Fruit fly (Drosophila melanogaster): ENCODE data around the gene ValRS-m.

The ValRS-m gene

DNA sequence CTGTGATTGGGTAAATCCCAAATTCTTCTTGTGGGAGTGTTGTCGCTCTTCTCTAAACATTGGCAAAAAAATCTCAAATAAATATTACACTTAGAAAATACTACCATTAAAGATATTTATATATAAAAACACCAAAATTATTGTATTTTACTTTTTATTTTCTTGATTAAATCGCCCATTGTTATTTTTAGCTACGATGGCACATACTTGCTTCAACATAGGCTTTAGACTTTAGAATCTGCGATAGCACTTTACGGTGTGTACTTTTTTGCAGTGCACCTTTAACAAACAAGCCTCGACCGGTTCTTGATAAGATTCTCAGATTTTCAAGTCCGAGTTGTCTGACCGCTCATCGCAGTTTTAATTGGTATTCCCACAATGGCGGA lies 9.9 kb downstream of the ValRS-m start, which contains the start of gene GNBP3:
GNBP3 (plus strand) TSS at position 374 of the 386 bp plus-strand sequence.
- TF ChIP-seq brk (GFP tag; optimal IDR thresholded peaks at IDR 0.05) (no peak), woc (GFP tag; optimal IDR thresholded peaks at IDR 0.05) (no peak), Hnf4 (GFP tag; optimal IDR thresholded peaks at IDR 0.05) (no peak), Rel (GFP tag; optimal IDR thresholded peaks at IDR 0.05) (peak; percentile 93), Rel (tag; optimal IDR thresholded peaks at IDR 0.05) (peak; percentile 96), tai (GFP tag; optimal IDR thresholded peaks at IDR 0.05) (no peak), br (GFP tag; optimal IDR thresholded peaks at IDR 0.05) (peak; percentile 91), N (GFP tag; optimal IDR thresholded peaks at IDR 0.05) (no peak), fru (GFP tag; optimal IDR thresholded peaks at IDR 0.05) (peak; percentile 60), psq (GFP tag; optimal IDR thresholded peaks at IDR 0.05) (peak; percentile 84), CrebA (GFP tag; optimal IDR thresholded peaks at IDR 0.05; ENCODE audit: borderline replicate concordance) (no peak), Dif (GFP tag; optimal IDR thresholded peaks at IDR 0.05; ENCODE audit: partially characterized antibody) (peak; percentile 46), sage (GFP tag; optimal IDR thresholded peaks at IDR 0.05) (peak; percentile 96), Hr78 (GFP tag; optimal IDR thresholded peaks at IDR 0.05) (no peak), Vsx2 (GFP tag; optimal IDR thresholded peaks at IDR 0.05; ENCODE audit: partially characterized antibody) (peak; percentile 42), h (GFP tag; optimal IDR thresholded peaks at IDR 0.05) (peak; percentile 95), Mio (GFP tag; optimal IDR thresholded peaks at IDR 0.05) (no peak), GATAd (GFP tag; optimal IDR thresholded peaks at IDR 0.05) (peak; percentile 3), rgr (GFP tag; optimal IDR thresholded peaks at IDR 0.05) (peak; percentile 95), dsf (GFP tag; optimal IDR thresholded peaks at IDR 0.05; ENCODE audit: borderline replicate concordance) (no peak), Sp1 (GFP tag; optimal IDR thresholded peaks at IDR 0.05) (peak; percentile 96), foxo (GFP tag; optimal IDR thresholded peaks at IDR 0.05) (peak in 1 of 2 experiments; percentile 96), usp (GFP tag; optimal IDR thresholded peaks at IDR 0.05) (no peak), jim (GFP tag; optimal IDR thresholded peaks at IDR 0.05) (peak; percentile 10), Abd-B (GFP tag; optimal IDR thresholded peaks at IDR 0.05) (no peak), sv (GFP tag; optimal IDR thresholded peaks at IDR 0.05) (no peak), OdsH (GFP tag; optimal IDR thresholded peaks at IDR 0.05) (peak; percentile 92), Hr83 (GFP tag; optimal IDR thresholded peaks at IDR 0.05; ENCODE audit: poor library complexity, severe bottlenecking) (peak; percentile 48), Jra (GFP tag; optimal IDR thresholded peaks at IDR 0.05) (no peak), CG9705 (GFP tag; optimal IDR thresholded peaks at IDR 0.05) (peak; percentile 79), dmrt93B (GFP tag; optimal IDR thresholded peaks at IDR 0.05) (peak; percentile 86), pan (optimal IDR thresholded peaks at IDR 0.05) (no peak), ey (GFP tag; optimal IDR thresholded peaks at IDR 0.05) (peak; percentile 83), HLH106 (tag; optimal IDR thresholded peaks at IDR 0.05) (peak; percentile 93), dl (GFP tag; optimal IDR thresholded peaks at IDR 0.05; ENCODE audit: insufficient read depth in 1 of 2, partially characterized antibody in 2 of 2) (no peak), CG32264 (GFP tag; optimal IDR thresholded peaks at IDR 0.05) (peak; percentile 72), Dfd (GFP tag; optimal IDR thresholded peaks at IDR 0.05) (no peak), Myc (optimal IDR thresholded peaks at IDR 0.05) (no peak), lola (GFP tag; optimal IDR thresholded peaks at IDR 0.05) (no peak)

DNA sequence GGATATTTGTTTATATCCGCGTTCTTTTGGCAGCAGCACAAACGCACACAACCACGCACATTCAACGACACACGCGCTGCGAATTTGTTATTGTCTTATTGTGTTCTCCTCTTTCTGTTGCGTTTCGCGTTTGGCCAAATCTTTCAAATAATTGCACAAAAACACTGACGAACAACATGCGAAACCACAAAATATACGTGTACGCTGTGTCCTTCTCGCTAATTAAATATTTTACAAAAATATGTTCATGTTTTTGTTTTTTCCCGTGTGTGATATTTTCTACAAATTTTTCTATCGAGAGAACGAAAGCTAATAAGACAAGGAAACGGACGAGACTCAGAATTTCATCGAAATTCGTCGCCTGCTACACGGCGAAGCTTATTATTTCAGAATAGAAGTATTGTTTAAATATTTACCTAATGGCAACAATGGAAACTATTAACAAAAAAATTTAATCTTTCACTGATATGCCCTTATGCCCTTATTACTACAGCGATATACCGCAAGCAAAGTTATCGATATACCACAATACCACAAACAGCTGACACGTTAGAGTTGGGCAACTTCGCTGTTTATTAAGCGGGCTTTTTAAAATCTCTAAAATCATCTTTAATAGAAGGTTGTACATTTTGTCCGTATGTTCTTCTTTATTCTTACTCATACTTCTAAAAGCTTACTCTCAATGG lies 10.5 kb downstream of the ValRS-m start, which contains the start of the genes CG43783 and orb2:
CG43783 (minus strand) TSS at position 311 of the 686 bp plus-strand sequence.
orb2 (minus strand) TSS at position 502 of the 686 bp plus-strand sequence.
- peak; percentile 31 for TF ChIP-seq psq (GFP tag; optimal IDR thresholded peaks at IDR 0.05)
- TF ChIP-seq CG32264 (GFP tag; optimal IDR thresholded peaks at IDR 0.05) = peak; percentile 10
- TF ChIP-seq Hr83 (GFP tag; optimal IDR thresholded peaks at IDR 0.05; ENCODE audit: poor library complexity, severe bottlenecking) = peak; percentile 6
- TF ChIP-seq Myc (optimal IDR thresholded peaks at IDR 0.05) = no peak
- TF ChIP-seq brk (GFP tag; optimal IDR thresholded peaks at IDR 0.05) = no peak
- TF ChIP-seq fru (GFP tag; optimal IDR thresholded peaks at IDR 0.05) = peak; percentile 89
- TF ChIP-seq sage (GFP tag; optimal IDR thresholded peaks at IDR 0.05) = no peak
- TF ChIP-seq Vsx2 (GFP tag; optimal IDR thresholded peaks at IDR 0.05; ENCODE audit: partially characterized antibody) = peak; percentile 64

All from whole organism, wandering third instar larva.